Worm (Caenorhabditis elegans) whole organism, L3 larva: ENCODE data around the gene nhr-107.

Experiments used
- R02D3.7 ChIP-seq: fragments of 150-350 bp; optimal IDR thresholded peaks from 2 replicates; lab custom pipeline; 2014; ENCODE audit warnings: missing biosample characterization, missing genetic modification characterization
- aly-2 ChIP-seq: fragments of 150-350 bp; optimal IDR thresholded peaks from 2 replicates; lab custom pipeline; 2014; ENCODE audit warnings: missing biosample characterization, missing genetic modification characterization
- ama-1 ChIP-seq: fragments of 150-350 bp; optimal IDR thresholded peaks from 2 replicates; lab custom pipeline; 2018
- ceh-16 ChIP-seq: sonication (generic microtip); optimal IDR thresholded peaks from 2 replicates; lab custom pipeline; 2017; ENCODE audit warnings: missing biosample characterization, missing genetic modification characterization
- ceh-28 ChIP-seq: fragments of 150-350 bp; optimal IDR thresholded peaks from 2 replicates; lab custom pipeline; 2014; ENCODE audit warnings: missing biosample characterization, missing genetic modification reagents, missing genetic modification characterization
- ceh-82 ChIP-seq: fragments of 150-350 bp; optimal IDR thresholded peaks from 2 replicates; lab custom pipeline; 2014; ENCODE audit warnings: missing biosample characterization, missing genetic modification characterization
- ceh-9 ChIP-seq: sonication (generic microtip); optimal IDR thresholded peaks from 2 replicates; lab custom pipeline; 2018; ENCODE audit warnings: missing biosample characterization, missing genetic modification characterization
- daf-12 ChIP-seq: fragments of 150-350 bp; optimal IDR thresholded peaks from 2 replicates; lab custom pipeline; 2014; ENCODE audit warnings: missing biosample characterization, missing genetic modification reagents, missing genetic modification characterization
- egl-27 ChIP-seq: sonication (generic microtip); optimal IDR thresholded peaks from 4 replicates; lab custom pipeline; 2017; ENCODE audit warnings: missing biosample characterization, missing genetic modification reagents, missing genetic modification characterization
- egl-5 ChIP-seq: fragments of 150-350 bp; optimal IDR thresholded peaks from 2 replicates; lab custom pipeline; 2017; ENCODE audit warnings: missing biosample characterization, missing genetic modification reagents, missing genetic modification characterization, inconsistent platforms
- elt-1 ChIP-seq: fragments of 150-350 bp; optimal IDR thresholded peaks from 2 replicates; lab custom pipeline; 2014; ENCODE audit warnings: missing biosample characterization, missing genetic modification characterization
- elt-2 ChIP-seq: sonication (generic microtip); optimal IDR thresholded peaks from 2 replicates; lab custom pipeline; 2016; ENCODE audit warnings: missing genetic modification reagents, mild to moderate bottlenecking, missing genetic modification characterization, missing compliant biosample characterization
- elt-3 ChIP-seq, 3 experiments: fragments of 150-350 bp in 1 of 3; sonication (generic microtip) in 2 of 3; optimal IDR thresholded peaks; 2 replicates in 2 of 3; 4 replicates in 1 of 3; lab custom pipeline; 2014 to 2017; ENCODE audit warnings: missing biosample characterization in 3 of 3, missing genetic modification characterization in 3 of 3
- eor-1 ChIP-seq, 2 experiments: fragments of 150-350 bp; optimal IDR thresholded peaks; 2 replicates each; lab custom pipeline; 2014 to 2018; ENCODE audit warnings: missing biosample characterization in 2 of 2, missing genetic modification characterization in 2 of 2
- fkh-10 ChIP-seq: sonication (generic microtip); optimal IDR thresholded peaks from 2 replicates; lab custom pipeline; 2017; ENCODE audit warnings: missing biosample characterization, missing genetic modification reagents, missing genetic modification characterization
- fkh-2 ChIP-seq: fragments of 150-350 bp; optimal IDR thresholded peaks from 2 replicates; lab custom pipeline; 2014; ENCODE audit warnings: missing biosample characterization, missing genetic modification reagents, missing genetic modification characterization
- fos-1 ChIP-seq: fragments of 150-350 bp; optimal IDR thresholded peaks from 2 replicates; lab custom pipeline; 2014; ENCODE audit warnings: missing biosample characterization, missing genetic modification characterization
- hmg-11 ChIP-seq: sonication (generic microtip); optimal IDR thresholded peaks from 2 replicates; lab custom pipeline; 2016; ENCODE audit warnings: missing genetic modification characterization, missing compliant biosample characterization
- jun-1 ChIP-seq: fragments of 150-350 bp; optimal IDR thresholded peaks from 2 replicates; lab custom pipeline; 2014; ENCODE audit warnings: missing biosample characterization, missing genetic modification reagents, missing genetic modification characterization
- lin-15B ChIP-seq: fragments of 150-350 bp; optimal IDR thresholded peaks from 2 replicates; lab custom pipeline; 2014; ENCODE audit warnings: missing biosample characterization, missing genetic modification characterization
- mdl-1 ChIP-seq: fragments of 150-350 bp; optimal IDR thresholded peaks from 2 replicates; lab custom pipeline; 2014; ENCODE audit warnings: missing biosample characterization, missing genetic modification characterization
- mml-1 ChIP-seq: fragments of 150-350 bp; sonication (generic microtip); optimal IDR thresholded peaks from 3 replicates; lab custom pipeline; 2014; ENCODE audit warnings: missing biosample characterization, missing genetic modification characterization
- nfya-1 ChIP-seq: sonication (generic microtip); optimal IDR thresholded peaks from 2 replicates; lab custom pipeline; 2017; ENCODE audit warnings: missing genetic modification characterization, mild to moderate bottlenecking, missing compliant biosample characterization, antibody characterized with exemption, moderate library complexity; ENCODE audit not compliant: insufficient read depth
- nhr-11 ChIP-seq: fragments of 150-350 bp; optimal IDR thresholded peaks from 2 replicates; lab custom pipeline; 2014; ENCODE audit warnings: missing biosample characterization, missing genetic modification characterization
- nhr-12 ChIP-seq: fragments of 150-350 bp; optimal IDR thresholded peaks from 2 replicates; lab custom pipeline; 2014; ENCODE audit warnings: missing biosample characterization, missing genetic modification characterization
- nhr-23 ChIP-seq: fragments of 150-350 bp; optimal IDR thresholded peaks from 2 replicates; lab custom pipeline; 2014; ENCODE audit warnings: missing biosample characterization, missing genetic modification reagents, missing genetic modification characterization
- nhr-25 ChIP-seq: sonication (generic microtip); optimal IDR thresholded peaks from 2 replicates; lab custom pipeline; 2017; ENCODE audit warnings: missing biosample characterization, missing genetic modification characterization
- nhr-28 ChIP-seq: fragments of 150-350 bp; optimal IDR thresholded peaks from 2 replicates; lab custom pipeline; 2014; ENCODE audit warnings: missing biosample characterization, missing genetic modification characterization
- nhr-43 ChIP-seq: sonication (generic microtip); optimal IDR thresholded peaks from 2 replicates; lab custom pipeline; 2016; ENCODE audit warnings: mild to moderate bottlenecking, missing genetic modification characterization, missing compliant biosample characterization; ENCODE audit not compliant: poor library complexity, severe bottlenecking
- nhr-76 ChIP-seq: fragments of 150-350 bp; sonication (generic microtip); optimal IDR thresholded peaks from 5 replicates; lab custom pipeline; 2014; ENCODE audit warnings: missing biosample characterization, missing genetic modification characterization
- nhr-77 ChIP-seq: fragments of 150-350 bp; optimal IDR thresholded peaks from 2 replicates; lab custom pipeline; 2014; ENCODE audit warnings: missing biosample characterization, missing genetic modification characterization
- pha-4 ChIP-seq: fragments of 150-350 bp; optimal IDR thresholded peaks from 2 replicates; lab custom pipeline; 2014; ENCODE audit warnings: missing biosample characterization, missing genetic modification reagents, missing genetic modification characterization
- pqm-1 ChIP-seq: fragments of 150-350 bp; optimal IDR thresholded peaks from 2 replicates; lab custom pipeline; 2017; ENCODE audit warnings: missing biosample characterization, missing genetic modification characterization, inconsistent platforms
- skn-1 ChIP-seq: fragments of 150-350 bp; optimal IDR thresholded peaks from 2 replicates; lab custom pipeline; 2014; ENCODE audit warnings: missing biosample characterization, missing genetic modification characterization
- tbx-2 ChIP-seq: sonication (generic microtip); optimal IDR thresholded peaks from 2 replicates; lab custom pipeline; 2016; ENCODE audit warnings: mild to moderate bottlenecking, missing genetic modification characterization, missing compliant biosample characterization
- unc-39 ChIP-seq: sonication (generic microtip); optimal IDR thresholded peaks from 4 replicates; lab custom pipeline; 2017; ENCODE audit warnings: missing biosample characterization, missing genetic modification characterization
- unc-62 ChIP-seq: fragments of 150-350 bp; sonication (generic microtip); optimal IDR thresholded peaks from 4 replicates; lab custom pipeline; 2014; ENCODE audit warnings: missing biosample characterization, missing genetic modification reagents, missing genetic modification characterization
- zag-1 ChIP-seq: fragments of 150-350 bp; optimal IDR thresholded peaks from 2 replicates; lab custom pipeline; 2014; ENCODE audit warnings: missing biosample characterization, missing genetic modification characterization
- ztf-11 ChIP-seq: fragments of 150-350 bp; optimal IDR thresholded peaks from 2 replicates; lab custom pipeline; 2014; ENCODE audit warnings: missing biosample characterization, missing genetic modification characterization
- ztf-4 ChIP-seq: fragments of 150-350 bp; optimal IDR thresholded peaks from 2 replicates; lab custom pipeline; 2014; ENCODE audit warnings: missing biosample characterization, missing genetic modification characterization

nhr-107 gene

DNA sequence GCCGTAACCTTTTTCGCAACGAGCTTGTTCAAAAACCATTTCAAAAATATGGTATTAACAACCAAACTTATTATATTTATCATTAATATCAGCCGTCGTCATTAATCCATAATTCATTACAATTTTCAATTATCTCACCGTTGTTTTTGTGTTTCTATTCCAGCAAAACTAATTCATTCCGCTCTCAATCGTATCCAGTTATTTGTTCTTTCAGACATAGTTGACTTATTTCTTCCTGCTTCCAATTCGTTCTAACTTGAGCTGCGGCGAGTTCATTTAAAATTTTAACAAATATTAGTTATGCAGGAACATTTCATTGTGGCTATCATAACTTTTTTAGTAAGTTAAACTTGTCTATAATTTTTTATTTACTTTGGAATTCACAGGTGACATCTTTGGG, 20.8 kb downstream of the nhr-107 start, which contains the start of gene srx-16:
Gene srx-16 (plus strand): TSS at position 301 of the 400 bp plus-strand sequence.
- TF ChIP-seq egl-27 (tag; lab: Kevin White, UChicago) (no peak), ceh-82 (tag; lab: Kevin White, UChicago) (no peak), elt-1 (no peak), nhr-11 (tag; lab: Kevin White, UChicago) (no peak), ama-1 (lab: Kevin White, UChicago) (no peak), nhr-12 (tag; lab: Kevin White, UChicago) (no peak), aly-2 (tag; lab: Kevin White, UChicago) (no peak), nhr-76 (tag; lab: Kevin White, UChicago) (no peak)

DNA sequence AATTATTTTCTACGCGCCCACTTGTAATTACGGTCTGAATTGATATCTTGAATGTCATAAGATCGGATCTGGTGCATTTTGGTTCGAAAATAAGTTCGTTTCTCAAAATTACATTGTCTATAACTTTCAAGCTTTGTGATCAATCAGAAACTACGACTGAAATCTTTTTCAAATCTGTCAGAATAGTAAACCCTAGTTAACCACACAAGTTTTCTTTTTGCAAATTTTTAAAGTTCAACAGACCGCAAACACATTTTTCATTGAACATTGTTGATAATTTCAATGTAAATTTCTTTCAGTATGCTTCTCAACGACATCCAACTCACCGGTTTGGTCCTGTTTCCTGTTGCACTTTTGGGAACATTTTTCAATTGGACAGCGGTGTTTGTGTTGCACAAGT, 25.3 kb downstream of the nhr-107 start, which contains the start of gene srx-59:
Gene srx-59 (plus strand): TSS at position 301 of the 400 bp plus-strand sequence.
- TF ChIP-seq lin-15B (tag; lab: Kevin White, UChicago) (no peak), egl-5 (tag; lab: Kevin White, UChicago) (no peak), egl-27 (tag; lab: Kevin White, UChicago) (no peak), nhr-25 (tag; lab: Kevin White, UChicago) (no peak), mml-1 (tag; lab: Kevin White, UChicago) (no peak), elt-3 (tag; optimal IDR thresholded peaks at IDR 0.05; lab: Kevin White, UChicago) (no peak), skn-1 (tag; lab: Kevin White, UChicago) (no peak), nhr-23 (tag; lab: Kevin White, UChicago) (no peak), nfya-1 (tag; lab: Kevin White, UChicago) (no peak), elt-1 (no peak)

DNA sequence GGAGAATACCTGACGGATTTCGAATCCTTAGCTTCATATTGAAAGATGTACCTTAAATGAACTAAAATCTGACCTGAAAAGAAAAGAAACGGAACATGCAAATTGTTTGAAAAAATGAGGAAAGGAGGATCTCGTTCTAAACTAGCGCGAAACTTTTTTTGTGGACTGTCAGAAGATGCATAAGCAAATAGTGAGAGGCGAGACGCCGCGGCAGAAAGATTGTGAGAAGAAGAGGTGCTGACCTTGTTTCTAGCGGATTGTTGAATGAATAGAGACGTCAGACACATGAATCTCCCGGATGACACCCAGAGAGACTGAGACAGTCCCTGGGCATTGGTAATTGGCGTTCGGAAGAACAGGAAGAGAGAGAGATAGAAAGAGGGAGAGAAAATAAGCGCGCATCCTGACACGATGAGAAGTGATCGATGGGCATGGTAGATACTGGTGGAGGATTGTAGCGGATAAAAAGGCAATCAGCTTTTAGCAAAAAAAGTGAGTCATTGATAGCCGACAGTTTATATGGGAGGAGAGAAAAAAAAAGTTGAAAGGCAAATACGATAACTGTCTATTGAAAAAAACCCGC, 26.9 kb downstream of the nhr-107 start, which contains the start of gene ptr-15:
Gene ptr-15 (minus strand): TSS at position 51 of the 583 bp plus-strand sequence.
- TF ChIP-seq elt-3 (tag; optimal IDR thresholded peaks at IDR 0.05; lab: Kevin White, UChicago), result peak in 1 of 3 experiments; percentile 19
- TF ChIP-seq ztf-11 (tag; lab: Kevin White, UChicago), result no peak
- TF ChIP-seq mdl-1 (tag; lab: Kevin White, UChicago), result no peak
- TF ChIP-seq R02D3.7, result no peak
- TF ChIP-seq elt-1, result no peak
- peak; percentile 13 for TF ChIP-seq nhr-25 (tag; lab: Kevin White, UChicago)
- TF ChIP-seq pha-4 (tag; lab: Kevin White, UChicago), result no peak
- TF ChIP-seq nhr-23 (tag; lab: Kevin White, UChicago), result peak; percentile 82
- no peak for TF ChIP-seq eor-1 (tag; optimal IDR thresholded peaks at IDR 0.05; lab: Kevin White, UChicago)
- no peak for TF ChIP-seq ama-1 (lab: Kevin White, UChicago)
- TF ChIP-seq fos-1 (tag; lab: Kevin White, UChicago), result no peak
- no peak for TF ChIP-seq nhr-76 (tag; lab: Kevin White, UChicago)
- no peak for TF ChIP-seq nhr-11 (tag; lab: Kevin White, UChicago)
- no peak for TF ChIP-seq zag-1 (tag; lab: Kevin White, UChicago)
- no peak for TF ChIP-seq nhr-77
- no peak for TF ChIP-seq ceh-28
- peak; percentile 34 for TF ChIP-seq nhr-43 (tag; lab: Kevin White, UChicago)
- no peak for TF ChIP-seq ceh-82 (tag; lab: Kevin White, UChicago)
- TF ChIP-seq hmg-11, result no peak
- no peak for TF ChIP-seq ceh-9 (tag; lab: Kevin White, UChicago)
- no peak for TF ChIP-seq lin-15B (tag; lab: Kevin White, UChicago)
- no peak for TF ChIP-seq fkh-10 (GFP tag; lab: Kevin White, UChicago)
- no peak for TF ChIP-seq tbx-2 (tag; lab: Kevin White, UChicago)
- TF ChIP-seq nhr-12 (tag; lab: Kevin White, UChicago), result no peak
- no peak for TF ChIP-seq elt-2 (tag; lab: Kevin White, UChicago)
- TF ChIP-seq aly-2 (tag; lab: Kevin White, UChicago), result no peak
- no peak for TF ChIP-seq unc-39 (tag; lab: Kevin White, UChicago)

DNA sequence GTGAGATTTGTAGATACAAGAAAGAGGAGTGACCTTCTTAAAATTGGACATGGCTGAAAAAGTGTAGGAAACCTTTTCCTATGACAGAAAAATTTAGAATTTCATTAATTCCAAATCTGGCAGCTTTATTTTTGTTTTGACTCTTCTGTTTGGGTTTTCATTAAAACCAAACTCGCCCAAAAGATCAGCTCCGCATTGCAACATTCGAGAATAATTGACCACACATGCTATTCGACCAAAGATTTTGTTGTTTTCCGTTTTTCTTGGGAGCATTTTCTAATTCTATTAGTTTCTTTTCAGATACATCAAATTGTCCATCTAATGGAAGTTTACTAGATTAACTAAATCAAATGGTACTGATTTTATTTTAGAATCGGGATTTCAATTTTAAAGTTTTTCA, 40.7 kb downstream of the nhr-107 start, which contains the start of gene mec-1:
Gene mec-1 (plus strand): TSS at position 301 of the 400 bp plus-strand sequence.
- no peak for TF ChIP-seq nhr-28 (tag; lab: Kevin White, UChicago)
- no peak for TF ChIP-seq jun-1 (tag; lab: Kevin White, UChicago)
- TF ChIP-seq unc-62, result no peak
- TF ChIP-seq fkh-2 (tag; lab: Kevin White, UChicago), result no peak
- TF ChIP-seq elt-2 (tag; lab: Kevin White, UChicago), result no peak
- no peak for TF ChIP-seq skn-1 (tag; lab: Kevin White, UChicago)
- no peak for TF ChIP-seq ceh-16 (tag; lab: Kevin White, UChicago)
- TF ChIP-seq aly-2 (tag; lab: Kevin White, UChicago), result no peak
- TF ChIP-seq egl-27 (tag; lab: Kevin White, UChicago), result no peak
- TF ChIP-seq lin-15B (tag; lab: Kevin White, UChicago), result no peak
- TF ChIP-seq ztf-4 (tag; lab: Kevin White, UChicago), result no peak
- TF ChIP-seq daf-12 (tag; lab: Kevin White, UChicago), result no peak
- TF ChIP-seq ceh-9 (tag; lab: Kevin White, UChicago), result no peak
- no peak for TF ChIP-seq nhr-43 (tag; lab: Kevin White, UChicago)
- no peak for TF ChIP-seq pha-4 (tag; lab: Kevin White, UChicago)
- no peak for TF ChIP-seq pqm-1 (tag; lab: Kevin White, UChicago)
- no peak for TF ChIP-seq elt-1
- TF ChIP-seq mml-1 (tag; lab: Kevin White, UChicago), result no peak
- TF ChIP-seq, all 47 proteins: peak for 0
